Worm (Caenorhabditis elegans) whole organism, late embryonic: ENCODE data around the gene nhr-212.

Source experiments
- C08G9.2 ChIP-seq: sonication (generic microtip); optimal IDR thresholded peaks from 2 replicates; lab custom pipeline; 2016; ENCODE audit warnings: mild to moderate bottlenecking, missing genetic modification characterization, moderate library complexity, missing compliant biosample characterization
- F13H6.1 ChIP-seq: sonication (generic microtip); optimal IDR thresholded peaks from 2 replicates; lab custom pipeline; 2016; ENCODE audit warnings: missing genetic modification characterization, missing compliant biosample characterization
- K02D7.2 ChIP-seq: sonication (generic microtip); optimal IDR thresholded peaks from 2 replicates; lab custom pipeline; 2017; ENCODE audit warnings: mild to moderate bottlenecking, missing genetic modification characterization, missing compliant biosample characterization
- Y22D7AL.16 ChIP-seq: sonication (generic microtip); optimal IDR thresholded peaks from 2 replicates; lab custom pipeline; 2016; ENCODE audit warnings: missing genetic modification characterization, missing compliant biosample characterization
- ahr-1 ChIP-seq: sonication (generic microtip); optimal IDR thresholded peaks from 2 replicates; lab custom pipeline; 2016; ENCODE audit warnings: missing genetic modification characterization, missing compliant biosample characterization
- ceh-14 ChIP-seq: sonication (generic microtip); optimal IDR thresholded peaks from 2 replicates; lab custom pipeline; 2016; ENCODE audit warnings: missing genotype, missing genetic modification characterization, missing compliant biosample characterization
- ceh-19 ChIP-seq: fragments of 200-800 bp; sonication (Bioruptor generic); optimal IDR thresholded peaks from 2 replicates; lab custom pipeline; 2018; ENCODE audit warnings: mild to moderate bottlenecking, missing genetic modification characterization, missing compliant biosample characterization
- ceh-2 ChIP-seq: sonication (generic microtip); optimal IDR thresholded peaks from 2 replicates; lab custom pipeline; 2016; ENCODE audit warnings: missing genotype, missing genetic modification characterization, missing compliant biosample characterization
- ceh-24 ChIP-seq: sonication (generic microtip); optimal IDR thresholded peaks from 2 replicates; lab custom pipeline; 2016; ENCODE audit warnings: mild to moderate bottlenecking, missing genetic modification characterization, missing compliant biosample characterization
- ceh-30 ChIP-seq: fragments of 150-350 bp; optimal IDR thresholded peaks from 2 replicates; lab custom pipeline; 2014; ENCODE audit warnings: missing biosample characterization, missing genetic modification characterization
- ceh-34 ChIP-seq: sonication (generic microtip); optimal IDR thresholded peaks from 2 replicates; lab custom pipeline; 2016; ENCODE audit warnings: mild to moderate bottlenecking, missing genetic modification characterization, missing compliant biosample characterization
- ceh-9 ChIP-seq: sonication (generic microtip); optimal IDR thresholded peaks from 2 replicates; lab custom pipeline; 2016; ENCODE audit warnings: mild to moderate bottlenecking, missing genetic modification characterization, inconsistent platforms, missing compliant biosample characterization
- dmd-4 ChIP-seq: sonication (generic microtip); optimal IDR thresholded peaks from 2 replicates; lab custom pipeline; 2016; ENCODE audit warnings: borderline replicate concordance, missing genetic modification characterization, missing compliant biosample characterization
- dve-1 ChIP-seq: sonication (generic microtip); optimal IDR thresholded peaks from 2 replicates; lab custom pipeline; 2017; ENCODE audit warnings: antibody characterized with exemption, mild to moderate bottlenecking, missing genetic modification characterization, missing compliant biosample characterization
- ets-4 ChIP-seq: sonication (generic microtip); optimal IDR thresholded peaks from 2 replicates; lab custom pipeline; 2016; ENCODE audit warnings: missing genetic modification characterization, missing compliant biosample characterization
- eyg-1 ChIP-seq: sonication (generic microtip); optimal IDR thresholded peaks from 2 replicates; lab custom pipeline; 2016; ENCODE audit warnings: missing genotype, missing genetic modification characterization, missing compliant biosample characterization
- fax-1 ChIP-seq: sonication (generic microtip); optimal IDR thresholded peaks from 2 replicates; lab custom pipeline; 2016; ENCODE audit warnings: missing genotype, missing genetic modification characterization, missing compliant biosample characterization
- fkh-10 ChIP-seq: fragments of 150-350 bp; optimal IDR thresholded peaks from 2 replicates; lab custom pipeline; 2014; ENCODE audit warnings: missing biosample characterization, missing genetic modification reagents, missing genetic modification characterization
- gmeb-2 ChIP-seq: sonication (generic microtip); optimal IDR thresholded peaks from 2 replicates; lab custom pipeline; 2016; ENCODE audit warnings: missing genetic modification characterization, inconsistent platforms, missing compliant biosample characterization
- hlh-13 ChIP-seq: fragments of 200-800 bp; sonication (Bioruptor generic); optimal IDR thresholded peaks from 2 replicates; lab custom pipeline; 2018; ENCODE audit warnings: mild to moderate bottlenecking, missing genetic modification characterization, missing compliant biosample characterization
- hlh-30 ChIP-seq: sonication (generic microtip); optimal IDR thresholded peaks from 2 replicates; lab custom pipeline; 2017; ENCODE audit warnings: antibody characterized with exemption, missing genetic modification characterization, missing compliant biosample characterization; ENCODE audit not compliant: insufficient read depth
- hlh-6 ChIP-seq: sonication (generic microtip); optimal IDR thresholded peaks from 2 replicates; lab custom pipeline; 2016; ENCODE audit warnings: missing genotype, missing genetic modification characterization, missing compliant biosample characterization
- lim-6 ChIP-seq: sonication (generic microtip); optimal IDR thresholded peaks from 2 replicates; lab custom pipeline; 2016; ENCODE audit warnings: missing genetic modification characterization, missing compliant biosample characterization
- madf-2 ChIP-seq: sonication (generic microtip); optimal IDR thresholded peaks from 2 replicates; lab custom pipeline; 2017; ENCODE audit warnings: missing genetic modification characterization, missing compliant biosample characterization
- nhr-11 ChIP-seq: fragments of 150-350 bp; optimal IDR thresholded peaks from 2 replicates; lab custom pipeline; 2014; ENCODE audit warnings: missing biosample characterization, missing genetic modification characterization
- odd-2 ChIP-seq: sonication (generic microtip); optimal IDR thresholded peaks from 2 replicates; lab custom pipeline; 2017; ENCODE audit warnings: antibody characterized with exemption, mild to moderate bottlenecking, missing genetic modification characterization, missing compliant biosample characterization
- pag-3 ChIP-seq: sonication (generic microtip); optimal IDR thresholded peaks from 2 replicates; lab custom pipeline; 2016; ENCODE audit warnings: missing compliant biosample characterization, missing genetic modification characterization, borderline replicate concordance
- pat-9 ChIP-seq: fragments of 200-800 bp; sonication (Bioruptor generic); optimal IDR thresholded peaks from 2 replicates; lab custom pipeline; 2018; ENCODE audit warnings: mild to moderate bottlenecking, missing genetic modification characterization, moderate library complexity, missing compliant biosample characterization
- pha-2 ChIP-seq: sonication (generic microtip); optimal IDR thresholded peaks from 2 replicates; lab custom pipeline; 2017; ENCODE audit warnings: mild to moderate bottlenecking, missing genetic modification characterization, missing compliant biosample characterization
- pha-4 ChIP-seq: fragments of 150-350 bp; optimal IDR thresholded peaks from 2 replicates; lab custom pipeline; 2018; ENCODE audit warnings: missing biosample characterization, missing genetic modification reagents, missing genetic modification characterization
- pqm-1 ChIP-seq: sonication (generic microtip); optimal IDR thresholded peaks from 2 replicates; lab custom pipeline; 2016; ENCODE audit warnings: missing genetic modification characterization, missing compliant biosample characterization
- pros-1 ChIP-seq: fragments of 150-350 bp; optimal IDR thresholded peaks from 2 replicates; lab custom pipeline; 2014; ENCODE audit warnings: missing biosample characterization, missing genetic modification reagents, missing genetic modification characterization
- ref-2 ChIP-seq: sonication (generic microtip); optimal IDR thresholded peaks from 2 replicates; lab custom pipeline; 2016; ENCODE audit warnings: missing genetic modification characterization, missing compliant biosample characterization
- rnt-1 ChIP-seq: sonication (generic microtip); optimal IDR thresholded peaks from 2 replicates; lab custom pipeline; 2016; ENCODE audit warnings: missing genetic modification characterization, missing compliant biosample characterization
- sdc-2 ChIP-seq: sonication (generic microtip); optimal IDR thresholded peaks from 2 replicates; lab custom pipeline; 2016; ENCODE audit warnings: missing genotype, missing genetic modification characterization, missing compliant biosample characterization
- sox-4 ChIP-seq: sonication (generic microtip); optimal IDR thresholded peaks from 2 replicates; lab custom pipeline; 2017; ENCODE audit warnings: mild to moderate bottlenecking, missing genetic modification characterization, inconsistent platforms, missing compliant biosample characterization
- syd-9 ChIP-seq: sonication (generic microtip); optimal IDR thresholded peaks from 2 replicates; lab custom pipeline; 2016; ENCODE audit warnings: mild to moderate bottlenecking, missing genetic modification characterization, moderate library complexity, missing compliant biosample characterization
- tbx-2 ChIP-seq: sonication (generic microtip); optimal IDR thresholded peaks from 2 replicates; lab custom pipeline; 2016; ENCODE audit warnings: missing genetic modification characterization, missing compliant biosample characterization
- tbx-7 ChIP-seq: sonication (generic microtip); optimal IDR thresholded peaks from 2 replicates; lab custom pipeline; 2016; ENCODE audit warnings: missing genotype, missing genetic modification characterization, missing compliant biosample characterization
- ttx-3 ChIP-seq: sonication (generic microtip); optimal IDR thresholded peaks from 2 replicates; lab custom pipeline; 2016; ENCODE audit warnings: missing genetic modification reagents, missing genetic modification characterization, missing compliant biosample characterization
- unc-42 ChIP-seq: sonication (generic microtip); optimal IDR thresholded peaks from 2 replicates; lab custom pipeline; 2016; ENCODE audit warnings: missing genotype, missing genetic modification characterization, missing compliant biosample characterization
- zip-5 ChIP-seq: sonication (generic microtip); optimal IDR thresholded peaks from 2 replicates; lab custom pipeline; 2016; ENCODE audit warnings: missing genetic modification characterization, missing compliant biosample characterization

nhr-212 gene

DNA sequence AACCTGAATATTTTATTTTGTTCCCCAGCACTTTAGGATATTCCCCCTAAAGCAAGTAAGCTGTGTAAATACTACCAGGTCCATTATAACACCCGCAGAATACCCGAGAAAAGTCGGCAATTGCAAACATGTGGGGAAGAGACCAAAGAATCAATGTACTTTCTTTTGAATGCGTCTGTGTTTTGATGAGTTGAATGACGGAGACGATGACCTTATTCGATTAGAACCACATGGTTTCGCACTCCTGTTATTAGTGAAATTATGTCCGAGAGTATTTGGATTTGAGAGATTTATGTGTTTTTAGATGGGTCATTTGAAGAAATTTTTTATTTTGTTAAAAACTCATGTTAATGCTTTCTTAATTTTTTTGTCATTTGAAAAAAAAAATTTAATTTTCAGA is 19.3 kb upstream of the nhr-212 start:
- TF ChIP-seq K02D7.2 (tag; lab: Kevin White, UChicago) (no peak), ceh-9 (tag; lab: Kevin White, UChicago) (no peak), lim-6 (no peak), ceh-24 (tag; lab: Kevin White, UChicago) (no peak), tbx-2 (tag; lab: Kevin White, UChicago) (no peak), C08G9.2 (no peak), pha-4 (tag; lab: Kevin White, UChicago) (no peak), sdc-2 (tag; lab: Kevin White, UChicago) (no peak), fax-1 (tag; lab: Kevin White, UChicago) (no peak), dmd-4 (tag; lab: Kevin White, UChicago) (no peak), pag-3 (tag; lab: Kevin White, UChicago) (no peak), gmeb-2 (tag; lab: Kevin White, UChicago) (no peak), syd-9 (tag; lab: Kevin White, UChicago) (no peak), tbx-7 (tag; lab: Kevin White, UChicago) (no peak), ahr-1 (tag; lab: Kevin White, UChicago) (no peak), ref-2 (tag; lab: Kevin White, UChicago) (no peak), F13H6.1 (no peak), odd-2 (no peak), dve-1 (no peak)

DNA sequence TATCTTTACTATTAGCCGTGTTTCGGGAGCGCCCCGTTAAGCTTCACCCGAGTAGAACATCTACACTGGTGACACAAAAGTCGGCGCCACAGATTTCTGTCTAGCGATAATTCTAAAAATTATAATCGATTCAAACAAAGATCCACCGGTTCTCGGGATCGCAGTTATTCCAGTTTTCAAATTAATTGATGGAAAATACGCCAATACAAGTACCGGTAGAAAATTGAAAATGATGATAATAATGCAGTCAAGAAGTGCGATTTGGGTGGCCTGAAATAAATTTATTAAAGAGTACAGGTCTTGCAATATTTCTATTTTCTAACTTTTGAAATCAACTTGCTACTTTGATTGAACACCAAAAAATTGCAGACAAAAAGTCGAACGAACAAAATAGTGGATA is 17.1 kb upstream of the nhr-212 start:
- no peak for TF ChIP-seq Y22D7AL.16 (tag; lab: Kevin White, UChicago)
- no peak for TF ChIP-seq ttx-3 (tag; lab: Kevin White, UChicago)
- TF ChIP-seq pqm-1 (tag; lab: Kevin White, UChicago) = no peak
- TF ChIP-seq ceh-30 = no peak
- TF ChIP-seq sox-4 = no peak
- no peak for TF ChIP-seq pha-4 (tag; lab: Kevin White, UChicago)
- no peak for TF ChIP-seq hlh-6 (tag; lab: Kevin White, UChicago)
- no peak for TF ChIP-seq madf-2 (tag; lab: Kevin White, UChicago)
- no peak for TF ChIP-seq nhr-11 (tag; lab: Kevin White, UChicago)
- TF ChIP-seq dmd-4 (tag; lab: Kevin White, UChicago) = no peak
- no peak for TF ChIP-seq eyg-1 (tag; lab: Kevin White, UChicago)
- no peak for TF ChIP-seq pha-2 (tag; lab: Kevin White, UChicago)
- TF ChIP-seq ceh-34 (tag; lab: Kevin White, UChicago) = no peak
- no peak for TF ChIP-seq pat-9 (tag; lab: Kevin White, UChicago)
- no peak for TF ChIP-seq ahr-1 (tag; lab: Kevin White, UChicago)
- no peak for TF ChIP-seq pros-1
- TF ChIP-seq ets-4 (tag; lab: Kevin White, UChicago) = no peak
- TF ChIP-seq tbx-2 (tag; lab: Kevin White, UChicago) = no peak
- TF ChIP-seq ceh-2 (tag; lab: Kevin White, UChicago) = no peak
- no peak for TF ChIP-seq fkh-10

DNA sequence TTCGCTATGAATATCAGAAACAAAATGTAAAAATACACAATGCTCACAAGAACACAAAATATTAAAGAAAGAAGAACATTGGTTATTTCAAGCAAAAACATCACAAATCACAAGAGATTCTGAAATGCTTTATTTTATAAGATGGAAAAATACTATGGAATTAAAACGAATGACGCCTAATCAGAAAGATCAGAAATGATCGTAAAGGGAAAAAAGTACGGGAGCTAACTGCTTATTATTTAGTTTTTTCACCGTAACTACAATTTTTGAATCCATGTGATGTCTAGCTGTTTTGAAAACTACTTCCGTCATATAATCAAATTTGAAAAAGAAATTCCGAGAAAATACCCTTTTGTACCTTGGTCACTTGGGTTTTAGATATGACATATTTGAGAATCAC is 16.2 kb upstream of the nhr-212 start, which contains the start of gene srbc-57:
Gene srbc-57 (minus strand): TSS at position 101 of the 400 bp plus-strand sequence.
- TF ChIP-seq fax-1 (tag; lab: Kevin White, UChicago) (no peak), ceh-14 (tag; lab: Kevin White, UChicago) (no peak), ref-2 (tag; lab: Kevin White, UChicago) (no peak), sdc-2 (tag; lab: Kevin White, UChicago) (no peak), odd-2 (no peak), hlh-13 (GFP tag; lab: Kevin White, UChicago) (no peak), pat-9 (tag; lab: Kevin White, UChicago) (no peak), hlh-30 (no peak), pag-3 (tag; lab: Kevin White, UChicago) (no peak), ahr-1 (tag; lab: Kevin White, UChicago) (no peak), rnt-1 (tag; lab: Kevin White, UChicago) (no peak), pros-1 (no peak), dve-1 (no peak), eyg-1 (tag; lab: Kevin White, UChicago) (no peak), ceh-19 (no peak), unc-42 (tag; lab: Kevin White, UChicago) (no peak), fkh-10 (no peak), zip-5 (tag; lab: Kevin White, UChicago) (no peak)
